Worm (Caenorhabditis elegans) whole organism, young adult: ENCODE data around the gene shw-1.

Experiments
- ccch-3 ChIP-seq: fragments of 200-800 bp; sonication (Bioruptor generic); optimal IDR thresholded peaks from 2 replicates; lab custom pipeline; 2018; ENCODE audit warnings: mild to moderate bottlenecking, missing genetic modification characterization, missing compliant biosample characterization
- ekl-4 ChIP-seq: fragments of 200-800 bp; sonication (Bioruptor generic); IDR thresholded peaks from 2 replicates; pipeline ENCODE4 v1.3.6; 2022; ENCODE audit warnings: missing genetic modification reagents, missing genetic modification characterization, missing compliant biosample characterization
- hlh-26 ChIP-seq: fragments of 200-800 bp; sonication (Bioruptor generic); conservative IDR thresholded peaks from 2 replicates; pipeline ENCODE4 v1.3.6; 2022; ENCODE audit warnings: missing genetic modification reagents, missing genetic modification characterization, missing compliant biosample characterization
- hmg-20 ChIP-seq: fragments of 200-800 bp; sonication (Bioruptor generic); IDR thresholded peaks from 2 replicates; pipeline ENCODE4 v1.3.6; 2022; ENCODE audit warnings: missing genetic modification reagents, missing genetic modification characterization, missing compliant biosample characterization
- nfya-1 ChIP-seq: sonication (generic microtip); optimal IDR thresholded peaks from 2 replicates; lab custom pipeline; 2017; ENCODE audit warnings: antibody characterized with exemption, missing compliant biosample characterization, missing genetic modification characterization, borderline replicate concordance; ENCODE audit not compliant: insufficient read depth

DNA sequence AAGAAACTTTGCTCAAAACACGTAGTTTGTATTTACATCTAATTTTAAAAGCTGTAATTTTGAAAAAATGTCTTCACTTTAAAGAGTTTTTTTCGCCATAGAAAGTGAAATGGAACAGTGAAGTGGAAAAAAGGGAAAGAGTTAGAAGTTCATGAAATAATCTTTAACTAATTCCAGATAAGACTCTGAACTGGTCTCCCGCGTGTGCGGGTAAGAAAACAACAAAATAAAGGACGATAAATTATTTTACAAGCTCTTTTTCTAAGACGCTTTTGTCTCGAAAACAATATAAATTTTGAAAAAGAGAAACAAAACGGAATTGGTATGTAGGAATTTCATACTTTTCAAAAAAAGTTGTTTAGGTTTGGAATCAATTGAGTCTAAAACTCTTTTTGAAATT, 4.6 kb downstream of the shw-1 start:
- TF ChIP-seq hlh-26 (no peak), hmg-20 (GFP tag; lab: Robert Waterston, UW) (no peak), ekl-4 (GFP tag; lab: Robert Waterston, UW) (no peak), nfya-1 (tag; lab: Kevin White, UChicago) (no peak), ccch-3 (no peak)
